Worm (Caenorhabditis elegans) whole organism, midembryonic: Measurements from ENCODE around the gene let-413.

ENCODE experiments used
- T22C8.4 ChIP-seq: fragments of 200-800 bp; sonication (Bioruptor generic); IDR thresholded peaks from 2 replicates; pipeline ENCODE4 v1.3.6; 2022; ENCODE audit warnings: missing genetic modification characterization, missing compliant biosample characterization
- cog-1 ChIP-seq: sonication (generic microtip); optimal IDR thresholded peaks from 2 replicates; lab custom pipeline; 2016; ENCODE audit warnings: missing genetic modification characterization, missing compliant biosample characterization
- flt-1 ChIP-seq: fragments of 200-800 bp; sonication (Bioruptor generic); IDR thresholded peaks from 2 replicates; pipeline ENCODE4 v1.3.6; 2022; ENCODE audit warnings: missing genetic modification characterization, missing compliant biosample characterization
- klf-2 ChIP-seq: fragments of 200-800 bp; sonication (Bioruptor generic); conservative IDR thresholded peaks from 2 replicates; pipeline ENCODE4 v1.3.6; 2022; ENCODE audit warnings: missing genetic modification reagents, missing genetic modification characterization, missing compliant biosample characterization
- med-1 ChIP-seq: sonication (generic microtip); optimal IDR thresholded peaks from 2 replicates; lab custom pipeline; 2017; ENCODE audit warnings: missing genetic modification characterization, mild to moderate bottlenecking, missing compliant biosample characterization, antibody characterized with exemption, missing genetic modification reagents; ENCODE audit not compliant: insufficient read depth
- ref-1 ChIP-seq: fragments of 200-800 bp; sonication (Bioruptor generic); conservative IDR thresholded peaks from 2 replicates; pipeline ENCODE4 v1.3.6; 2022; ENCODE audit warnings: missing genetic modification reagents, missing genetic modification characterization, missing compliant biosample characterization
- tab-1 ChIP-seq: fragments of 200-800 bp; sonication (Bioruptor generic); IDR thresholded peaks from 2 replicates; pipeline ENCODE4 v1.3.6; 2022; ENCODE audit warnings: missing genetic modification characterization, missing compliant biosample characterization
- ztf-23 ChIP-seq: fragments of 200-800 bp; sonication (Bioruptor generic); IDR thresholded peaks from 2 replicates; pipeline ENCODE4 v1.3.6; 2022; ENCODE audit warnings: missing genetic modification reagents, missing genetic modification characterization, missing compliant biosample characterization

DNA sequence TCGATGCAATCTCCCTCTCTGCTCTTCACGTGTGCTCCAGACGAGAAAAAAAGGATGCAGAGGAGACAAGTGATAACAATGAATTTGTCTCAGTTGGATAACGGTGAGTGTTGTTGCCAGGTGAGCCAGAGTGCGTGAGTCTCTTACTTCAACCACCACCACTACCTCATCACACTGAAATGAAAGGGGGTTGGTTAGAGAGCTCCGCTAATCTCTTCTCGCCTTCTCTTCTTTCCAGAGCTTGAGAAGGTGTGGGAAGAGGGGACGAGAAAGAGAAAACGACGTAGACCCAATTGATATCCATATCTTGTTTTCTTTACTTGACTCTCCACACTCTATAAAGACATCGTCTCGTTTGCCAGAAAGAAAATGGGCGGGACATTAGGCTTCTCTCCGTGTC, 6.2 kb downstream of the let-413 start:
- TF ChIP-seq klf-2 (GFP tag; lab: Robert Waterston, UW) (no peak), cog-1 (tag; lab: Kevin White, UChicago) (no peak), tab-1 (GFP tag; lab: Robert Waterston, UW) (no peak), med-1 (GFP tag; lab: Kevin White, UChicago) (no peak), flt-1 (GFP tag; lab: Robert Waterston, UW) (no peak), ztf-23 (no peak), T22C8.4 (no peak), ref-1 (GFP tag; lab: Robert Waterston, UW) (no peak)
